Fruit fly (Drosophila melanogaster): ENCODE measurements around the gene oc.

oc gene

dm6 chrX:8677434-8677833 is 27.0 kb upstream of the oc start (continued):
- TF ChIP-seq cad (GFP tag; optimal IDR thresholded peaks at IDR 0.05) (no peak), CG42726 (GFP tag; IDR thresholded peaks at IDR 0.05; ENCODE audit: partially characterized antibody) (no peak), grn (GFP tag; optimal IDR thresholded peaks at IDR 0.05) (no peak), Fer3 (tag; optimal IDR thresholded peaks at IDR 0.05) (no peak), lilli (GFP tag; optimal IDR thresholded peaks at IDR 0.05) (peak; percentile 80), en (GFP tag; optimal IDR thresholded peaks at IDR 0.05) (peak; percentile 81), HLH3B (GFP tag; IDR thresholded peaks at IDR 0.05) (no peak), dm (GFP tag; optimal IDR thresholded peaks at IDR 0.05) (no peak), pan (optimal IDR thresholded peaks at IDR 0.05) (no peak), pan (GFP tag; optimal IDR thresholded peaks at IDR 0.05 in 1 of 2, IDR thresholded peaks at IDR 0.05 in 1 of 2) (peak in 1 of 2 experiments; percentile 31), CG8478 (optimal IDR thresholded peaks at IDR 0.05) (no peak), Atf3 (GFP tag; optimal IDR thresholded peaks at IDR 0.05) (no peak), CG10147 (GFP tag; optimal IDR thresholded peaks at IDR 0.05) (no peak), C15 (GFP tag; IDR thresholded peaks at IDR 0.05) (no peak), CG11560 (tag; IDR thresholded peaks at IDR 0.05) (no peak), p53 (GFP tag; optimal IDR thresholded peaks at IDR 0.05) (no peak), CG15601 (tag; optimal IDR thresholded peaks at IDR 0.05) (no peak), CG3065 (GFP tag; optimal IDR thresholded peaks at IDR 0.05) (no peak), stc (GFP tag; IDR thresholded peaks at IDR 0.05) (no peak), Gug (GFP tag; IDR thresholded peaks at IDR 0.05) (no peak), Vsx1 (GFP tag; optimal IDR thresholded peaks at IDR 0.05) (no peak), CG2199 (GFP tag; IDR thresholded peaks at IDR 0.05) (no peak), CG2120 (GFP tag; optimal IDR thresholded peaks at IDR 0.05) (no peak), nmo (GFP tag; optimal IDR thresholded peaks at IDR 0.05) (peak; percentile 93), ind (GFP tag; optimal IDR thresholded peaks at IDR 0.05) (no peak), CG30403 (GFP tag; optimal IDR thresholded peaks at IDR 0.05) (no peak), zf30C (GFP tag; optimal IDR thresholded peaks at IDR 0.05) (no peak), CG9817 (tag; optimal IDR thresholded peaks at IDR 0.05) (no peak), CG17328 (GFP tag; IDR thresholded peaks at IDR 0.05) (0 out of 2 replicates have a peak, but pooled peaks have one; percentile 24), CG11504 (tag; optimal IDR thresholded peaks at IDR 0.05) (peak; percentile 94), zen (tag; optimal IDR thresholded peaks at IDR 0.05) (no peak), CG4404 (GFP tag; IDR thresholded peaks at IDR 0.05) (no peak), B-H2 (GFP tag; optimal IDR thresholded peaks at IDR 0.05) (no peak), Elba2 (GFP tag; optimal IDR thresholded peaks at IDR 0.05) (no peak), ci (GFP tag; IDR thresholded peaks at IDR 0.05) (peak; percentile 82), Sry-β (GFP tag; optimal IDR thresholded peaks at IDR 0.05) (no peak), ase (GFP tag; IDR thresholded peaks at IDR 0.05) (peak; percentile 85), CG9215 (GFP tag; IDR thresholded peaks at IDR 0.05) (no peak), bab2 (GFP tag; optimal IDR thresholded peaks at IDR 0.05) (peak; percentile 86), CG17802 (tag; optimal IDR thresholded peaks at IDR 0.05) (no peak), CG5953 (GFP tag; IDR thresholded peaks at IDR 0.05) (no peak), Rx (GFP tag; IDR thresholded peaks at IDR 0.05) (peak; percentile 34; the same call in 1 of the 2 replicates), da (GFP tag; optimal IDR thresholded peaks at IDR 0.05) (no peak), CG3281 (GFP tag; optimal IDR thresholded peaks at IDR 0.05) (no peak), CG11085 (GFP tag; IDR thresholded peaks at IDR 0.05) (no peak), seq (GFP tag; IDR thresholded peaks at IDR 0.05) (no peak), CG2712 (tag; optimal IDR thresholded peaks at IDR 0.05) (no peak), CG12236 (GFP tag; optimal IDR thresholded peaks at IDR 0.05) (no peak), NFAT (GFP tag; IDR thresholded peaks at IDR 0.05) (no peak), prd (optimal IDR thresholded peaks at IDR 0.05) (no peak), prd (GFP tag; IDR thresholded peaks at IDR 0.05) (peak; percentile 67; the same call in 2 of the 3 replicates), CG11093 (GFP tag; IDR thresholded peaks at IDR 0.05) (no peak), ranshi (GFP tag; IDR thresholded peaks at IDR 0.05) (no peak), corto (GFP tag; optimal IDR thresholded peaks at IDR 0.05) (peak; percentile 73)
